Worm (Caenorhabditis elegans): ENCODE measurements around the gene nspb-6.

DNA sequence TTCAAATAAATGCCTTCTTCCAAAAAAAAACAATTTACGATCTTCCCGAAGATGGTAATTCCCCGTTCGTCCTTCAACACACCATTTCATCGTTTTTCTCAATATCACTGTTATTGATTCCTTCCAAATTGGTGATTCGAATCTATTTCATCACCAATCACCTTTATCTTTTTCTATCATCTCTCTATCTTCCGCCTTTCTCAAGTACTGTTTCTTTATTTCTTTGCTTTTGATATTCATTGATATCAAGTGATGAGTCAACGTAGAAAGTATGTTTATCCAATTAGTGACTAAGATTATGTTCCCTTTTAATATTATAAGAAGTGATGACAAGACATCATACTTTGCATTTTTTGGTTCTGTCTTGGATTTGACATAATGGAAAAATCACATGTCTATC lies 29.0 kb downstream of the nspb-6 start:
- TF ChIP-seq him-1 (tag; optimal IDR thresholded peaks at IDR 0.05) (no peak), W03F9.2 (tag; optimal IDR thresholded peaks at IDR 0.05) (no peak)
